Fruit fly (Drosophila melanogaster): ENCODE data around the gene GATAd.
A peak's percentile ranks its signal among the peaks of the same experiment; 100 is the strongest.

Gene GATAd

DNA sequence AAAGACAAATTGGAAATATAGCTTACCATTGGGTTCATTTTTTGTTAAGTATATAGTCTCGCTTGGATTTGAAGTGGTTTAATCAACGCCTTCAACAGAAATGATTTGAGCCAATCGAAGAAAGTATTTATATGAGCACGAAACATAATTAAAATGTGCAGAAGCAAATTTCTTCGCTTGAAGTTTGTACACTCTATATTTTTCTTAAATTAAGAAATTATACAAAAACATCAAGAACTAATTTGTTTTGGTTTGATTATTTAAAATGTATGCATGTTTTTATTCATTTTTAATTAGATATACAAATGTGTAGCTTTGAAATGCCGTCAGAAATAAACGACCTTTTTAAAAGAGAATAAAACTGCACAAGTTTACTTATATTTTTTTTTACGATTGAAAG lies 31.6 kb upstream of the GATAd start, which contains the start of gene CG13138:
Gene CG13138 (minus strand): TSS at position 101 of the 400 bp plus-strand sequence.
- TF ChIP-seq Hr38 (GFP tag; optimal IDR thresholded peaks at IDR 0.05) (no peak), Eip78C (GFP tag) (peak; percentile 42), CG7368 (GFP tag; optimal IDR thresholded peaks at IDR 0.05) (no peak), CG3032 (tag; optimal IDR thresholded peaks at IDR 0.05) (no peak), Eip93F (GFP tag; optimal IDR thresholded peaks at IDR 0.05) (no peak), Blimp-1 (GFP tag; optimal IDR thresholded peaks at IDR 0.05) (no peak), fkh (GFP tag; optimal IDR thresholded peaks at IDR 0.05) (no peak)

DNA sequence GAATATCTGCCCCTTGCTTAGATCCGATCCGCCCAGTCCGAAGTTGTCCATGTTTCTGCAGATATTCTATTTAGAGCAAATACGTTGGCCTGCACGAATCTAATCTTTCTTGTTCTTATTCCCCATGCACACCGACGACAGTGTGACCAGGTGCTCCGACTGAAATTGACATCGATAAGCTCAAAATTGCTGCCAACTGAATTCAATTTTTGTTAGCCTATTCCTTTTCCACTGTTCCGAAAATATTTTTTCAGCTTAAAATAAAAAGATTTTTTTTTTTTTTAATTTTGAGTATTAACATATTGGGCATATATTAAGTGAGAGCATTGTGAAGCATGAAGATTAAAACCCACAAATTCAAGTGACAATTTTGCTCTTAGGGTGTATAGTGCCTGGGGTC lies 29.7 kb upstream of the GATAd start, which contains the start of gene nmd:
Gene nmd (minus strand): TSS at position 162 of the 400 bp plus-strand sequence.
- TF ChIP-seq acj6 (GFP tag; optimal IDR thresholded peaks at IDR 0.05) (no peak), CG31627 (GFP tag; optimal IDR thresholded peaks at IDR 0.05) (peak; percentile 2), CG3919 (GFP tag; optimal IDR thresholded peaks at IDR 0.05) (no peak), CG6276 (GFP tag; optimal IDR thresholded peaks at IDR 0.05) (no peak), Eip78C (GFP tag) (peak; percentile 45), Ets96B (tag; optimal IDR thresholded peaks at IDR 0.05) (no peak), fkh (GFP tag; optimal IDR thresholded peaks at IDR 0.05) (no peak), esn (GFP tag; optimal IDR thresholded peaks at IDR 0.05) (peak; percentile 30), Sox14 (GFP tag; optimal IDR thresholded peaks at IDR 0.05) (peak; percentile 34)

DNA sequence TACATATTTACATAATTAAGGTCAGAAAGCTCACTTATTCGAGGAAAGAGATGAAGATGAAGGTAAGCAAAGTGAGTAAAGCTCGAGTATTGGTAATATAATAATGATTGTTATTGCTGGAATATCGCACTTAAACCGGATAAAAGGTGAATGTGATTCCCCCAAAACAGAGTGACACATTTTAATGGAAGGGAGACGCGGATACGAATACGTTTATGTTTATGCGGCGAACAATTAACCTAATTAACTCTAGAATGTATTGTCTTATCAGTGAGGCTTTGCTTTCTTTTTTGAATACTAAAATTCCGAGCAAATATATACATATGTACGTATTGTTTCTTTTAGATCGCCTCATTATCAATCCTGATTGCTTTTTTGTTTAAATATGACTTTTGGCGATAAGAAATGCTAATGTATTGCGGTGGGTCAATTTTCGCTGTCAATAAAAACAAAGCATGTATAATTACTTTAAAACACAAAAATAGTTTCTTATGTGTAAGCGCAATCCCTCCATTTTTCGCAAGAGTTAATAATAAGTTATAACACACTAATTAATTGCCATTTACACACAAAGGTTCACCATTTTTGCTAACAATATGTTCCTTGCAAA lies 27.9 kb upstream of the GATAd start:
- TF ChIP-seq CG6276 (GFP tag; optimal IDR thresholded peaks at IDR 0.05) (no peak), Hr4 (GFP tag; optimal IDR thresholded peaks at IDR 0.05) (no peak), CG4318 (GFP tag; optimal IDR thresholded peaks at IDR 0.05) (no peak), CG15336 (GFP tag; IDR thresholded peaks at IDR 0.05) (no peak), Eip78C (GFP tag) (peak; percentile 39), Hr38 (GFP tag; optimal IDR thresholded peaks at IDR 0.05) (no peak), Eip75B (GFP tag; optimal IDR thresholded peaks at IDR 0.05) (no peak), Sox102F (GFP tag; optimal IDR thresholded peaks at IDR 0.05) (no peak), CG1621 (tag; optimal IDR thresholded peaks at IDR 0.05) (no peak)

DNA sequence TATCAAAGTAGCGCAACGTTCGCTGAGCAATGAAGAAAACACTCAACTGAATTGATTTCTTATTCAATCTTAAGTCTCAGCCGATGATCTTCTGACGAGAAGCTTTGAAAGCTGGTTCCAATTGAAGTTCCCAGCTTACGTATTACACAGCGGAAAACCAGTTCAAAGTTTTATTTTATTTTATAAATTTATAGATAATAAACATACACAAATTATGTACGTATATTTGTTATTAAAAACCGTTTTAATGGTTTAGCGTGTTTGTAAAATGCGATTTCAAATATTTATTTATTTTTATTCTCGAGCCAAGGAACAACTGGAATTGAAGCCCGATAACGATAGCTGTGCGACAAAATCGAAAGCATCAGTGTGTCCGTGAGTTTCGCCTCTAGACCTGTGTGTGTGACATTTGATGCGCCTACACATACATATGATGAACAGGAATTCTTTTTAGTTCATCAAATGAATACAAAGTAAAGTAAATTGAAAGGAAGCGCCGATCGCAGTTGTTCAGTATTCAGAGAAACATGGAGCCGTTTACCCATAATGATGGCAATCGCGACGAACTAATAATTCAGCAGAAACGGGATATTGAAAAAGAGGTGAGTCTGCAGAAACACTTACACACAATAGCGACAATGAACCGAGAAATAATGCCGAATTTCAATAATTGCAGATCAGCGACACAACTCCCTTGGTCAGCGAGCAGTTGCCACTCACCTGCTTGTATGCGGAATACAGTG lies 26.8 kb upstream of the GATAd start, which contains the start of the genes CG5390 and CG4968:
Gene CG5390 (minus strand): TSS at position 77 of the 743 bp plus-strand sequence.
Gene CG4968 (plus strand): TSS at position 405 of the 743 bp plus-strand sequence.
- TF ChIP-seq CG31627 (GFP tag; optimal IDR thresholded peaks at IDR 0.05), result peak; percentile 51
- no peak for TF ChIP-seq fkh (GFP tag; optimal IDR thresholded peaks at IDR 0.05)
- peak; percentile 31 for TF ChIP-seq CG11902 (GFP tag; optimal IDR thresholded peaks at IDR 0.05)
- TF ChIP-seq CG11762 (GFP tag; optimal IDR thresholded peaks at IDR 0.05; ENCODE audit: insufficient read depth), result peak; percentile 36
- no peak for TF ChIP-seq CG1621 (tag; optimal IDR thresholded peaks at IDR 0.05)
- peak; percentile 78 for TF ChIP-seq achi (GFP tag; optimal IDR thresholded peaks at IDR 0.05)
- TF ChIP-seq Gug (GFP tag; IDR thresholded peaks at IDR 0.05), result peak; percentile 63
- no peak for TF ChIP-seq fd59A (GFP tag; optimal IDR thresholded peaks at IDR 0.05)
- peak; percentile 22 for TF ChIP-seq Ets21C (GFP tag; optimal IDR thresholded peaks at IDR 0.05)
- peak; percentile 62 for TF ChIP-seq Sox14 (GFP tag; optimal IDR thresholded peaks at IDR 0.05)
- TF ChIP-seq CG11294 (GFP tag; IDR thresholded peaks at IDR 0.05), result no peak; the same call in 1 of the 2 replicates
- TF ChIP-seq CG9139 (GFP tag; optimal IDR thresholded peaks at IDR 0.05), result peak; percentile 26
- peak; percentile 70 for TF ChIP-seq CG34406 (GFP tag; optimal IDR thresholded peaks at IDR 0.05)
- no peak for TF ChIP-seq svp (GFP tag)
- TF ChIP-seq Eip75B (GFP tag; optimal IDR thresholded peaks at IDR 0.05), result peak; percentile 58
- peak; percentile 74 for TF ChIP-seq Hr4 (GFP tag; optimal IDR thresholded peaks at IDR 0.05)
- TF ChIP-seq ss (GFP tag; optimal IDR thresholded peaks at IDR 0.05), result peak in 1 of 2 experiments; percentile 77
- peak; percentile 94 for TF ChIP-seq dsx (GFP tag; optimal IDR thresholded peaks at IDR 0.05; ENCODE audit: poor library complexity, severe bottlenecking)
- no peak for TF ChIP-seq CG8632 (GFP tag; optimal IDR thresholded peaks at IDR 0.05)
- TF ChIP-seq CG10669 (GFP tag; optimal IDR thresholded peaks at IDR 0.05), result no peak
- no peak for TF ChIP-seq CG7368 (GFP tag; optimal IDR thresholded peaks at IDR 0.05)
- no peak for TF ChIP-seq Smox (GFP tag; optimal IDR thresholded peaks at IDR 0.05)
- peak; percentile 75 for TF ChIP-seq Sox102F (GFP tag; optimal IDR thresholded peaks at IDR 0.05)
- peak; percentile 61 for TF ChIP-seq lz (GFP tag; optimal IDR thresholded peaks at IDR 0.05)
- TF ChIP-seq net (GFP tag; optimal IDR thresholded peaks at IDR 0.05), result no peak
- TF ChIP-seq OdsH (GFP tag; optimal IDR thresholded peaks at IDR 0.05), result peak; percentile 77
- TF ChIP-seq Ets96B (tag; optimal IDR thresholded peaks at IDR 0.05), result peak; percentile 77
- TF ChIP-seq spab (GFP tag; optimal IDR thresholded peaks at IDR 0.05), result no peak
- TF ChIP-seq Hr39 (GFP tag; optimal IDR thresholded peaks at IDR 0.05), result no peak
- no peak for TF ChIP-seq CG6276 (GFP tag; optimal IDR thresholded peaks at IDR 0.05)
- TF ChIP-seq CG3032 (tag; optimal IDR thresholded peaks at IDR 0.05), result peak; percentile 74
- peak; percentile 87 for TF ChIP-seq CG15336 (GFP tag; IDR thresholded peaks at IDR 0.05)
- TF ChIP-seq Blimp-1 (GFP tag; optimal IDR thresholded peaks at IDR 0.05), result peak; percentile 56
- TF ChIP-seq CG6163 (GFP tag; IDR thresholded peaks at IDR 0.05), result peak; percentile 79; the same call in 2 of the 3 replicates

Measured in whole organism, prepupa.